Fruit fly (Drosophila melanogaster): Measurements from ENCODE around the gene CG46280.

CG46280 gene

dm6 chr3R:13078263-13078662 lies 47.8 kb upstream of the CG46280 start (continued):
- TF ChIP-seq CG31441 (GFP tag; IDR thresholded peaks at IDR 0.05) = no peak
- TF ChIP-seq CG14667 (GFP tag; IDR thresholded peaks at IDR 0.05) = no peak
- no peak for TF ChIP-seq CG5953 (GFP tag; IDR thresholded peaks at IDR 0.05)
- peak; percentile 70 for TF ChIP-seq CoRest (tag; optimal IDR thresholded peaks at IDR 0.05)
- TF ChIP-seq Xrp1 (GFP tag; IDR thresholded peaks at IDR 0.05) = no peak
- TF ChIP-seq bigmax (GFP tag; optimal IDR thresholded peaks at IDR 0.05) = no peak
- peak; percentile 43; the same call in 1 of the 2 replicates for TF ChIP-seq CG10366 (GFP tag; IDR thresholded peaks at IDR 0.05)
- TF ChIP-seq bcd (GFP tag; optimal IDR thresholded peaks at IDR 0.05) = no peak
- no peak for TF ChIP-seq usp (GFP tag; optimal IDR thresholded peaks at IDR 0.05)
- TF ChIP-seq CG8765 (GFP tag; IDR thresholded peaks at IDR 0.05) = no peak
- TF ChIP-seq dimm (GFP tag; IDR thresholded peaks at IDR 0.05) = no peak
- no peak for TF ChIP-seq Tbp (GFP tag; optimal IDR thresholded peaks at IDR 0.05)
- no peak for TF ChIP-seq CG2202 (tag; optimal IDR thresholded peaks at IDR 0.05)
- peak; percentile 44 for TF ChIP-seq CG15696 (tag; optimal IDR thresholded peaks at IDR 0.05)
- TF ChIP-seq CG7556 (GFP tag; optimal IDR thresholded peaks at IDR 0.05) = no peak
- no peak for TF ChIP-seq gt (GFP tag; IDR thresholded peaks at IDR 0.05)
- no peak for TF ChIP-seq Dip3 (GFP tag; optimal IDR thresholded peaks at IDR 0.05)
- TF ChIP-seq CG15514 (GFP tag; optimal IDR thresholded peaks at IDR 0.05) = no peak
- peak; percentile 94 for TF ChIP-seq Ets65A (GFP tag)
- TF ChIP-seq caup (GFP tag; optimal IDR thresholded peaks at IDR 0.05; ENCODE audit: severe bottlenecking) = no peak
- TF ChIP-seq Hsf (GFP tag; optimal IDR thresholded peaks at IDR 0.05) = peak; percentile 48
- TF ChIP-seq trem (tag; optimal IDR thresholded peaks at IDR 0.05) = peak; percentile 46
- no peak for TF ChIP-seq Vsx1 (GFP tag; optimal IDR thresholded peaks at IDR 0.05)
- TF ChIP-seq CG15479 (GFP tag; optimal IDR thresholded peaks at IDR 0.05) = no peak
- no peak for TF ChIP-seq CG6765 (GFP tag; optimal IDR thresholded peaks at IDR 0.05)
- no peak for TF ChIP-seq hb (GFP tag; IDR thresholded peaks at IDR 0.05; ENCODE audit: partially characterized antibody)
- no peak for TF ChIP-seq fu2 (GFP tag; optimal IDR thresholded peaks at IDR 0.05)
- no peak for TF ChIP-seq CG1647 (GFP tag; optimal IDR thresholded peaks at IDR 0.05)
- no peak for TF ChIP-seq Drgx (GFP tag; IDR thresholded peaks at IDR 0.05)
- no peak for TF ChIP-seq pan (optimal IDR thresholded peaks at IDR 0.05)
- no peak for TF ChIP-seq pan (GFP tag; optimal IDR thresholded peaks at IDR 0.05 in 1 of 2, IDR thresholded peaks at IDR 0.05 in 1 of 2)
- TF ChIP-seq mirr (GFP tag; optimal IDR thresholded peaks at IDR 0.05) = no peak
- TF ChIP-seq pita (GFP tag; optimal IDR thresholded peaks at IDR 0.05) = peak; percentile 66
- no peak for TF ChIP-seq CG2199 (GFP tag; IDR thresholded peaks at IDR 0.05)
- TF ChIP-seq chif (GFP tag; optimal IDR thresholded peaks at IDR 0.05) = peak in 1 of 2 experiments; percentile 45
- TF ChIP-seq Lpt (GFP tag; optimal IDR thresholded peaks at IDR 0.05) = no peak
- TF ChIP-seq CG1832 (GFP tag; optimal IDR thresholded peaks at IDR 0.05) = no peak
- no peak for TF ChIP-seq Blimp-1 (GFP tag; optimal IDR thresholded peaks at IDR 0.05)
- TF ChIP-seq CrebB (tag; optimal IDR thresholded peaks at IDR 0.05) = no peak
- TF ChIP-seq ac (GFP tag; optimal IDR thresholded peaks at IDR 0.05) = no peak
- no peak for TF ChIP-seq sisA (GFP tag; IDR thresholded peaks at IDR 0.05)
- no peak for TF ChIP-seq sens-2 (GFP tag; IDR thresholded peaks at IDR 0.05)
- TF ChIP-seq bab2 (GFP tag; optimal IDR thresholded peaks at IDR 0.05) = peak; percentile 5
- TF ChIP-seq Deaf1 (tag; optimal IDR thresholded peaks at IDR 0.05) = no peak
- no peak for TF ChIP-seq tup (GFP tag; optimal IDR thresholded peaks at IDR 0.05)
- no peak for TF ChIP-seq CG12299 (tag; optimal IDR thresholded peaks at IDR 0.05)
- TF ChIP-seq ems (GFP tag; optimal IDR thresholded peaks at IDR 0.05) = no peak
- no peak for TF ChIP-seq CG8924 (tag; optimal IDR thresholded peaks at IDR 0.05)
- no peak for TF ChIP-seq CG18476 (GFP tag; optimal IDR thresholded peaks at IDR 0.05)
- TF ChIP-seq Dek (tag; optimal IDR thresholded peaks at IDR 0.05) = peak; percentile 30
- no peak for TF ChIP-seq seq (GFP tag; IDR thresholded peaks at IDR 0.05)
- no peak for TF ChIP-seq CG9215 (GFP tag; IDR thresholded peaks at IDR 0.05)
- TF ChIP-seq CG6683 (GFP tag; optimal IDR thresholded peaks at IDR 0.05) = no peak

Measured in whole organism, embryonic.